Fruit fly (Drosophila melanogaster) whole organism, embryonic: ENCODE results near the gene CG2124.

ENCODE experiments used
- Asciz ChIP-seq: fragments of 200-800 bp; sonication (Bioruptor generic); optimal IDR thresholded peaks from 2 replicates; lab custom pipeline; 2017; ENCODE audit warnings: missing biosample characterization, mild to moderate bottlenecking, missing genetic modification characterization, missing genetic modification reagents
- B-H1 ChIP-seq: fragments of 200-800 bp; sonication (Bioruptor generic); IDR thresholded peaks from 3 replicates; pipeline ENCODE4 v1.3.6; 2022; ENCODE audit warnings: missing biosample characterization, missing genetic modification characterization
- Bdp1 ChIP-seq: fragments of 200-800 bp; sonication (Bioruptor generic); optimal IDR thresholded peaks from 3 replicates; lab custom pipeline; 2016; ENCODE audit warnings: missing biosample characterization, missing genetic modification characterization
- Bteb2 ChIP-seq: fragments of 200-800 bp; sonication (Bioruptor generic); optimal IDR thresholded peaks from 2 replicates; lab custom pipeline; 2016; ENCODE audit warnings: missing biosample characterization, missing genetic modification characterization
- CG10321 ChIP-seq: fragments of 200-800 bp; sonication (Bioruptor generic); IDR thresholded peaks from 2 replicates; pipeline ENCODE4 v1.3.6; 2022; ENCODE audit warnings: missing biosample characterization, missing genetic modification characterization
- CG11723 ChIP-seq: fragments of 200-800 bp; sonication (Bioruptor generic); optimal IDR thresholded peaks from 2 replicates; lab custom pipeline; 2017; ENCODE audit warnings: missing biosample characterization, mild to moderate bottlenecking, missing genetic modification characterization
- CG12942 ChIP-seq: fragments of 200-800 bp; sonication (Bioruptor generic); optimal IDR thresholded peaks from 3 replicates; lab custom pipeline; 2016; ENCODE audit warnings: missing biosample characterization, missing genetic modification characterization
- CG14014 ChIP-seq: fragments of 200-800 bp; sonication (Bioruptor generic); IDR thresholded peaks from 2 replicates; pipeline ENCODE4 v1.3.6; 2022; ENCODE audit warnings: missing biosample characterization, missing genetic modification characterization
- CG14965 ChIP-seq: fragments of 200-800 bp; sonication (Bioruptor generic); optimal IDR thresholded peaks from 2 replicates; lab custom pipeline; 2016; ENCODE audit warnings: missing biosample characterization, missing genetic modification characterization, borderline replicate concordance
- CG15696 ChIP-seq: fragments of 200-800 bp; sonication (Bioruptor generic); optimal IDR thresholded peaks from 2 replicates; lab custom pipeline; 2019; ENCODE audit warnings: missing biosample characterization, mild to moderate bottlenecking, missing genetic modification characterization, moderate library complexity
- CG16813 ChIP-seq: fragments of 200-800 bp; sonication (Bioruptor generic); IDR thresholded peaks from 3 replicates; pipeline ENCODE4 v1.3.6; 2022; ENCODE audit warnings: missing biosample characterization, missing genetic modification characterization; ENCODE audit not compliant: partially characterized antibody
- CG16815 ChIP-seq: fragments of 200-800 bp; sonication (Bioruptor generic); optimal IDR thresholded peaks from 3 replicates; lab custom pipeline; 2017; ENCODE audit warnings: missing biosample characterization, mild to moderate bottlenecking, missing genetic modification characterization
- CG17359 ChIP-seq: fragments of 200-800 bp; sonication (Bioruptor generic); optimal IDR thresholded peaks from 3 replicates; lab custom pipeline; 2018; ENCODE audit warnings: missing biosample characterization, mild to moderate bottlenecking, missing genetic modification characterization, moderate library complexity
- CG18011 ChIP-seq: fragments of 200-800 bp; sonication (Bioruptor generic); optimal IDR thresholded peaks from 2 replicates; lab custom pipeline; 2017; ENCODE audit warnings: missing biosample characterization, missing genetic modification characterization, mild to moderate bottlenecking, moderate library complexity, missing genotype
- CG2116 ChIP-seq: fragments of 200-800 bp; sonication (Bioruptor generic); optimal IDR thresholded peaks from 3 replicates; lab custom pipeline; 2018; ENCODE audit warnings: missing biosample characterization, mild to moderate bottlenecking, missing genetic modification characterization
- CG2120 ChIP-seq: fragments of 200-800 bp; sonication (Bioruptor generic); optimal IDR thresholded peaks from 3 replicates; lab custom pipeline; 2016; ENCODE audit warnings: missing biosample characterization, missing genetic modification characterization
- CG2875 ChIP-seq: fragments of 200-800 bp; sonication (Bioruptor generic); optimal IDR thresholded peaks from 2 replicates; lab custom pipeline; 2017; ENCODE audit warnings: missing biosample characterization, mild to moderate bottlenecking, missing genetic modification characterization, missing genetic modification reagents
- CG34224 ChIP-seq: fragments of 200-800 bp; sonication (Bioruptor generic); IDR thresholded peaks from 3 replicates; pipeline ENCODE4 v1.3.6; 2022; ENCODE audit warnings: missing biosample characterization, missing genetic modification characterization; ENCODE audit not compliant: partially characterized antibody
- CG4424 ChIP-seq: fragments of 200-800 bp; sonication (Bioruptor generic); optimal IDR thresholded peaks from 3 replicates; lab custom pipeline; 2016; ENCODE audit warnings: missing biosample characterization, missing genetic modification characterization
- CG4707 ChIP-seq: fragments of 200-800 bp; sonication (Bioruptor generic); optimal IDR thresholded peaks from 2 replicates; lab custom pipeline; 2018; ENCODE audit warnings: missing biosample characterization, mild to moderate bottlenecking, missing genetic modification characterization, moderate library complexity
- CG7271 ChIP-seq: fragments of 200-800 bp; sonication (Bioruptor generic); optimal IDR thresholded peaks from 2 replicates; lab custom pipeline; 2018; ENCODE audit warnings: missing biosample characterization, mild to moderate bottlenecking, missing genetic modification characterization, moderate library complexity
- CG7372 ChIP-seq: fragments of 200-800 bp; sonication (Bioruptor generic); IDR thresholded peaks from 2 replicates; pipeline ENCODE4 v1.3.6; 2022; ENCODE audit warnings: missing biosample characterization, missing genetic modification characterization
- CG8388 ChIP-seq: fragments of 200-800 bp; sonication (Bioruptor generic); optimal IDR thresholded peaks from 2 replicates; lab custom pipeline; 2019; ENCODE audit warnings: missing biosample characterization, mild to moderate bottlenecking, missing genetic modification characterization, moderate library complexity
- CG9932 ChIP-seq: fragments of 200-800 bp; sonication (Bioruptor generic); IDR thresholded peaks from 2 replicates; pipeline ENCODE4 v1.3.6; 2022; ENCODE audit warnings: missing biosample characterization, missing genetic modification characterization
- Fer3 ChIP-seq: fragments of 200-800 bp; sonication (Bioruptor generic); optimal IDR thresholded peaks from 2 replicates; lab custom pipeline; 2018; ENCODE audit warnings: missing biosample characterization, mild to moderate bottlenecking, missing genetic modification characterization, moderate library complexity
- Gug ChIP-seq: fragments of 200-800 bp; sonication (Bioruptor generic); IDR thresholded peaks from 4 replicates; pipeline ENCODE4 v1.3.6; 2022; ENCODE audit warnings: missing biosample characterization, missing genetic modification characterization
- Hmr ChIP-seq: fragments of 200-800 bp; sonication (Bioruptor generic); optimal IDR thresholded peaks from 3 replicates; lab custom pipeline; 2017; ENCODE audit warnings: mild to moderate bottlenecking, missing biosample characterization, missing genetic modification reagents, missing genetic modification characterization
- MBD-R2 ChIP-seq: fragments of 200-800 bp; sonication (Bioruptor generic); IDR thresholded peaks from 2 replicates; pipeline ENCODE4 v1.3.6; 2022; ENCODE audit warnings: missing biosample characterization, missing genetic modification characterization
- Scr ChIP-seq: fragments of 200-800 bp; sonication (Bioruptor generic); IDR thresholded peaks from 2 replicates; pipeline ENCODE4 v1.3.6; 2022; ENCODE audit warnings: missing biosample characterization, missing genetic modification characterization; ENCODE audit not compliant: partially characterized antibody
- Ssrp ChIP-seq: fragments of 200-800 bp; sonication (Bioruptor generic); optimal IDR thresholded peaks from 2 replicates; lab custom pipeline; 2018; ENCODE audit warnings: missing biosample characterization, mild to moderate bottlenecking, missing genetic modification characterization, moderate library complexity
- Taf1 ChIP-seq: fragments of 200-800 bp; sonication (Bioruptor generic); IDR thresholded peaks from 2 replicates; pipeline ENCODE4 v1.3.6; 2022; ENCODE audit warnings: missing biosample characterization, missing genetic modification characterization
- Xbp1 ChIP-seq: fragments of 200-800 bp; sonication (Bioruptor generic); optimal IDR thresholded peaks from 3 replicates; lab custom pipeline; 2016; ENCODE audit warnings: missing biosample characterization, mild to moderate bottlenecking, missing genetic modification characterization
- bcd ChIP-seq: fragments of 200-800 bp; sonication (Bioruptor generic); optimal IDR thresholded peaks from 2 replicates; lab custom pipeline; 2017; ENCODE audit warnings: missing biosample characterization, mild to moderate bottlenecking, missing genetic modification characterization
- bowl ChIP-seq: fragments of 200-800 bp; sonication (Bioruptor generic); IDR thresholded peaks from 2 replicates; pipeline ENCODE4 v1.3.6; 2022; ENCODE audit warnings: missing biosample characterization, missing genetic modification characterization
- chif ChIP-seq, 2 experiments: fragments of 200-800 bp; sonication (Bioruptor generic); optimal IDR thresholded peaks; 3 replicates each; lab custom pipeline; 2016; ENCODE audit warnings: missing biosample characterization in 2 of 2, missing genetic modification characterization in 2 of 2
- chinmo ChIP-seq: fragments of 200-800 bp; sonication (Bioruptor generic); IDR thresholded peaks from 4 replicates; pipeline ENCODE4 v1.3.6; 2022; ENCODE audit warnings: missing biosample characterization, missing genetic modification characterization; ENCODE audit not compliant: partially characterized antibody
- croc ChIP-seq: fragments of 200-800 bp; sonication (Bioruptor generic); conservative IDR thresholded peaks from 3 replicates; pipeline ENCODE4 v1.3.6; 2022; ENCODE audit warnings: missing biosample characterization, missing genetic modification characterization
- cwo ChIP-seq: fragments of 200-800 bp; sonication (Bioruptor generic); optimal IDR thresholded peaks from 3 replicates; lab custom pipeline; 2017; ENCODE audit warnings: missing biosample characterization, missing genetic modification characterization, mild to moderate bottlenecking, moderate library complexity, missing genetic modification reagents
- ewg ChIP-seq: fragments of 200-800 bp; sonication (Bioruptor generic); optimal IDR thresholded peaks from 3 replicates; lab custom pipeline; 2017; ENCODE audit warnings: mild to moderate bottlenecking, missing biosample characterization, missing genetic modification reagents, missing genetic modification characterization
- gcm ChIP-seq: fragments of 200-800 bp; sonication (Bioruptor generic); optimal IDR thresholded peaks from 2 replicates; lab custom pipeline; 2019; ENCODE audit warnings: missing biosample characterization, mild to moderate bottlenecking, missing genetic modification characterization, moderate library complexity
- gsb-n ChIP-seq: fragments of 200-800 bp; sonication (Bioruptor generic); optimal IDR thresholded peaks from 3 replicates; lab custom pipeline; 2018; ENCODE audit warnings: missing biosample characterization, mild to moderate bottlenecking, missing genetic modification characterization
- hkb ChIP-seq, 2 experiments: fragments of 200-800 bp in 1 of 2; fragments of >200 bp in 1 of 2; sonication (Bioruptor generic) in 1 of 2; IDR thresholded peaks in 1 of 2; optimal IDR thresholded peaks in 1 of 2; 2 replicates each; pipeline versions ENCODE4 v1.3.6 to Lab custom; 2017 to 2022; ENCODE audit warnings: missing biosample characterization in 1 of 2, missing genetic modification characterization in 1 of 2
- jigr1 ChIP-seq: fragments of 200-800 bp; sonication (Bioruptor generic); IDR thresholded peaks from 3 replicates; pipeline ENCODE4 v1.3.6; 2022; ENCODE audit warnings: missing biosample characterization, missing genetic modification characterization
- luna ChIP-seq: fragments of 200-800 bp; sonication (Bioruptor generic); optimal IDR thresholded peaks from 2 replicates; lab custom pipeline; 2016; ENCODE audit warnings: missing biosample characterization, missing genetic modification characterization
- mam ChIP-seq: fragments of 200-800 bp; sonication (Bioruptor generic); optimal IDR thresholded peaks from 3 replicates; lab custom pipeline; 2016; ENCODE audit warnings: missing biosample characterization, missing genetic modification characterization
- pho ChIP-seq: fragments of 200-800 bp; sonication (Bioruptor generic); optimal IDR thresholded peaks from 2 replicates; lab custom pipeline; 2016; ENCODE audit warnings: missing biosample characterization, missing genetic modification characterization
- pnt ChIP-seq: fragments of 200-800 bp; sonication (Bioruptor generic); optimal IDR thresholded peaks from 3 replicates; lab custom pipeline; 2016; ENCODE audit warnings: missing biosample characterization, missing genetic modification characterization
- tx ChIP-seq: fragments of 200-800 bp; sonication (Bioruptor generic); optimal IDR thresholded peaks from 2 replicates; lab custom pipeline; 2016; ENCODE audit warnings: missing biosample characterization, missing genetic modification characterization
- vvl ChIP-seq: fragments of 200-800 bp; sonication (Bioruptor generic); IDR thresholded peaks from 2 replicates; pipeline ENCODE4 v1.3.6; 2022; ENCODE audit warnings: missing biosample characterization, missing genetic modification characterization

CG2124 gene

dm6 chrX:10601479-10601921 is 5.6 kb downstream of the CG2124 start (continued):
- TF ChIP-seq CG16815: peak; percentile 13
- peak; percentile 7 for TF ChIP-seq pnt
- no peak for TF ChIP-seq jigr1 (GFP tag; lab: Robert Waterston, UW)
- TF ChIP-seq vvl: peak; percentile 56; the same call in 1 of the 2 replicates
- peak; percentile 44 for TF ChIP-seq bcd
- TF ChIP-seq chif (GFP tag; optimal IDR thresholded peaks at IDR 0.05; lab: Kevin White, UChicago): no peak
- TF ChIP-seq CG15696 (tag; lab: Kevin White, UChicago): peak; percentile 40
- no peak for TF ChIP-seq CG10321 (GFP tag; lab: Robert Waterston, UW)
- TF ChIP-seq Bteb2 (GFP tag; lab: Kevin White, UChicago): no peak
- TF ChIP-seq Asciz: no peak
- no peak for TF ChIP-seq gcm (GFP tag; lab: Kevin White, UChicago)
- TF ChIP-seq Bdp1 (GFP tag; lab: Kevin White, UChicago): no peak
- peak; percentile 37 for TF ChIP-seq Ssrp (tag; lab: Kevin White, UChicago)
- no peak for TF ChIP-seq CG2875
- TF ChIP-seq CG12942: no peak
- TF ChIP-seq CG11723 (GFP tag; lab: Kevin White, UChicago): peak; percentile 10
- TF ChIP-seq CG17359 (tag; lab: Kevin White, UChicago): peak; percentile 34
- TF ChIP-seq Fer3 (tag; lab: Kevin White, UChicago): peak; percentile 40
- TF ChIP-seq chinmo (GFP tag; lab: Robert Waterston, UW): no peak
- TF ChIP-seq cwo (GFP tag; lab: Kevin White, UChicago): no peak
- no peak for TF ChIP-seq CG14965 (GFP tag; lab: Kevin White, UChicago)
- TF ChIP-seq tx (GFP tag; lab: Kevin White, UChicago): no peak
- TF ChIP-seq Scr (GFP tag; lab: Robert Waterston, UW): 0 out of 2 replicates have a peak, but pooled peaks have one; percentile 38
- TF ChIP-seq croc (GFP tag; lab: Robert Waterston, UW): no peak
- TF ChIP-seq luna (GFP tag; lab: Kevin White, UChicago): no peak
- peak; percentile 31 for TF ChIP-seq CG4424 (GFP tag; lab: Kevin White, UChicago)
- peak; percentile 27 for TF ChIP-seq CG2116
- TF ChIP-seq Xbp1 (GFP tag; lab: Kevin White, UChicago): peak; percentile 54
- TF ChIP-seq gsb-n (tag; lab: Kevin White, UChicago): no peak
- peak; percentile 29; the same call in 1 of the 3 replicates for TF ChIP-seq B-H1 (GFP tag; lab: Robert Waterston, UW)
- no peak for TF ChIP-seq CG4707
- TF ChIP-seq hkb (optimal IDR thresholded peaks at IDR 0.05; lab: Kevin White, UChicago): no peak
- no peak for TF ChIP-seq hkb (GFP tag; IDR thresholded peaks at IDR 0.05; lab: Robert Waterston, UW)
- 0 out of 2 replicates have a peak, but pooled peaks have one; percentile 20 for TF ChIP-seq MBD-R2 (GFP tag; lab: Robert Waterston, UW)
- TF ChIP-seq CG14014 (GFP tag; lab: Robert Waterston, UW): peak; percentile 52; the same call in 1 of the 2 replicates
- no peak for TF ChIP-seq ewg (GFP tag; lab: Kevin White, UChicago)
- TF ChIP-seq Hmr (GFP tag; lab: Kevin White, UChicago): peak; percentile 18
- TF ChIP-seq CG7271 (tag; lab: Kevin White, UChicago): no peak
- peak; percentile 44 for TF ChIP-seq CG2120
- no peak for TF ChIP-seq Taf1
- no peak for TF ChIP-seq CG7372 (GFP tag; lab: Robert Waterston, UW)
- TF ChIP-seq CG34224 (GFP tag; lab: Robert Waterston, UW): no peak
- peak; percentile 82 for TF ChIP-seq Gug (GFP tag; lab: Robert Waterston, UW)
- peak; percentile 76 for TF ChIP-seq CG9932 (GFP tag; lab: Robert Waterston, UW)
- no peak for TF ChIP-seq CG18011
- TF ChIP-seq CG16813 (GFP tag; lab: Robert Waterston, UW): no peak
- TF ChIP-seq mam (GFP tag; lab: Kevin White, UChicago): peak; percentile 26
- peak; percentile 10 for TF ChIP-seq CG8388
- no peak for TF ChIP-seq bowl
- no peak for TF ChIP-seq pho (GFP tag; lab: Kevin White, UChicago)
